Fruit fly (Drosophila melanogaster) whole organism, larva: ENCODE data around the gene CG6067.
A peak's percentile ranks its signal among the peaks of the same experiment; 100 is the strongest.
"Not testable (repeated sequence)": the region's sequence is repeated elsewhere in the genome, so short reads cannot be mapped to it uniquely, and the experiment has no call there.

ENCODE experiments used
- noc ChIP-seq: fragments of 200-800 bp; sonication (Bioruptor generic); optimal IDR thresholded peaks from 3 replicates; lab custom pipeline; 2019; ENCODE audit warnings: missing biosample characterization, mild to moderate bottlenecking, missing genetic modification characterization, moderate library complexity

Gene CG6067

dm6 chrX:5935072-5935738 lies 20.2 kb upstream of the CG6067 start:
- TF ChIP-seq noc (tag; lab: Kevin White, UChicago), result no peak

- no peak for TF ChIP-seq noc (tag; lab: Kevin White, UChicago)
Observed at dm6 chrX:5941824-5942223, 13.6 kb upstream of the CG6067 start.

DNA sequence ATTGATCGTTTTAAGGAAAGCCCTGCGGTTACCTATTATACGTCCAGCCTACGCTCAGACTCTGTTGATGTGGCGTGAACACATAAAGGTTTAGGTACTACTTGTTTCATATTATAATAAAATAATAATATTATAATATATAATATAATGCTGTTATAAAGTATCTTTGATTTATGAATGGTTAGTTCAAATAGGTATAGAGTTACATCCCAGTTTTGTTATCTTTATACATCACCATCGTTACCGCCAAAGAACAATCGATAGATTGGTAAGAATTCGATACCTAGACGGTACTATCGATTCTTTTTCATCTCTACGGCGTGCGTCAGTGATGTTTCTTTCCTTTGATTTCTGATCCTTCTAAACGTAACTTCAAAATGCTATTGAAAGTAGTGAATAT lies 13.1 kb upstream of the CG6067 start, which contains the start of gene CG12728:
Gene CG12728 (plus strand): TSS at position 301 of the 400 bp plus-strand sequence.
- not testable (repeated sequence) for TF ChIP-seq noc (tag; lab: Kevin White, UChicago)

- not testable (repeated sequence) for TF ChIP-seq noc (tag; lab: Kevin White, UChicago)
Observed at dm6 chrX:5945052-5945830, 10.2 kb upstream of the CG6067 start, which contains the start of gene CG32756. CG32756 (plus strand) TSS chrX:5945682.

DNA sequence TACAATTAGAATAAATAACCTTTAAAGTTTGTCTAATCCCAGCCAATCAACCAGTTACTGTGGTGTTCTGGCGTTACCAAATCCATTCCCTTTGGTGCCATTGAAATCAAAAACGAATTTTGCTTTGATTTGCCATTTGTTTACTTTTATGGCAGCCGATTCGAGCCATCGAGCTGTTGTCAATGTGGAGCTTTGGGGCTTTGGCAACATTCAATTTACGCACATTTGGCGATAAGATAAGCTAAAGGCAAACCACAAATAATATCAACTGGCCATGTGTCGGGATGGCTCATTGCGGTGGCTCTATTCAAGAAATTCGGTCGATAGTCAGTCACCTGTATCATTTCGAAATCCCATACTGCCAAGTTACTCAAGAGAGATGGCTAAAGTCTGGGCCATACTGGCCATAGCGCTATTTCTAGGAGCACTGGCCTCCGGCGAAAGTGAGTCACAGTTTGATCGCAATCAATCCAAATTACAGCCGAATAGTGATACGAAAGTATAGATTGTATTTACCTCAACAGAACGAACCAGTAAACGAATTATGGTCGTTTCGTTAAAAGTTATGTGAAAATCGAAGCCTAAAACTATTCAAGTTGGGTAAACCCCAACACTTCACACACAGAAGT lies 7.4 kb upstream of the CG6067 start, which contains the start of gene CG6041:
Gene CG6041 (plus strand): TSS at position 291 of the 629 bp plus-strand sequence.
- peak; percentile 30 for TF ChIP-seq noc (tag; lab: Kevin White, UChicago)

DNA sequence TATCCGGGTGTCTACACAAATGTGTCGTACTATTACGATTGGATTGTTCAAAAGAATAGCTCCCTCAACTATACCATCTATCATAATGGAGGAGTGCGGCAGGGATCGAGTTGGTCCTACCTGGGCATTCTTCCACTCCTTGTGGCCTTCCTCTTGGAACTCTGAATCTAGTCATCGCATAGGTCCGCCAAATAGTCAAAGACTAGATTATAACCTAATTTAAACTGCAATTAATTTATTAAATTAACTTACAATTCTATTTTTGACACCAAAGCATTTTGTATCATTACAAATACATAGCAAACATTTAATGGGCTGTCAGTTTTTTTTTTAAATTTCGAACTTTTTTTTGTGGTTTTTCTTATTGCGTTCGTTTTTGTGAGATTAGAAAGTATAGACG lies 5.5 kb upstream of the CG6067 start, which contains the start of gene CG32755:
Gene CG32755 (plus strand): TSS at position 301 of the 400 bp plus-strand sequence.
- TF ChIP-seq noc (tag; lab: Kevin White, UChicago), result no peak

DNA sequence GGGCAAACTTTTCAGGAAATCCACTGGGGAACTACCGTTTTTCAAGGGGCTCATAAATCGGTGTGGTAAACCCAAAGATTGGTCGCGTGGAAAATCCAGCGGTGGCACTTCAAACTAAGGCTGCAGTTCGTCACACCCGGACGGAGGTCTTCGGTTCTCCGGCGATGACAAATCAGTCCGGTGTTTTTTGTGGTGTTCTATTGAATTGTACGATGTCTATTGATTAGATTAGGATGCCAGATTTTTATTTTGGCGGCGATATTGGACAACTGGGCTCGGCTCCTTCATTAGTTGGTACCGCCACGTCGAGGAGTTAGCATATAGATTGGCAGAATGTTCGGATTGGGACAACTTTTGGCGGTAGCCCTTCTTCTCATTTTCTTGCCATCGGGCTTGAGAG lies 3.2 kb upstream of the CG6067 start, which contains the start of gene CG6048:
Gene CG6048 (plus strand): TSS at position 301 of the 400 bp plus-strand sequence.
- TF ChIP-seq noc (tag; lab: Kevin White, UChicago), result no peak

DNA sequence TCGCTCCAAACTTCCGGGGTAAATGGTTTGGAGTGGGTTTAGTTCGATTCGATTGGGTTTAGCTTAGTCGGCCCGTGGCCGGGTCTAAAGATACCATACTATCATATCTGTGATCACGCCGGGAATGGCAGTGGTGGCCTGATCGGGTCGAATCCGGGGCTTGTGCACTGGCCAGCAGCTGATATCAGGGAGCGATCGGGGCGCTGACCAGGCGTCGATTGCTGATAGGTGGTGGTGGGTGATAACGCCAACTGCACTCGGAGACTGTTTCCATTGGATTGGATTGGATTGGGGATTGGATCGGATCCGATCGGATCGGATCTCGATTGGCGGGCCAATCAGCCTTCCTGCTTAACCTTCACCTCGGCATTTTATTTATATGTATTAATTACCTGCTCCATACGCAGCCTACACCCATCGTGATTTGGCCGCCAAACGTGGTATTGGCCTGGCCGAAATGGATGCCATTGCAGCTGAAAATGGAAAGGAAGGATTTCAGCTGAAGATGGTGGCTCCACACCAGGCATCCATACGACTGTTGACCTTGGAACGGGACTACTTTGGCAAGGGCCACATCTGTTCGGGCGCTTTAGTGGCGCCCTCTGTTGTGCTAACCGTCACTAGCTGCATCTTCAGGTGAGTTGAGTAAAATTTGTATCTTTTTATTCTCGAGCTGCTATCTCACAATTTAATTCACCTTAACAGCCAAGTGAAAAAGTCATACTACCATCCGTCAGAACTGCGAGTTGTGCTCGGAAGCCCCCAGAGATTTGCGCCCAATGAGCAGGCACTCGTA lies 1.4 kb downstream of the CG6067 start:
- no peak for TF ChIP-seq noc (tag; lab: Kevin White, UChicago)

DNA sequence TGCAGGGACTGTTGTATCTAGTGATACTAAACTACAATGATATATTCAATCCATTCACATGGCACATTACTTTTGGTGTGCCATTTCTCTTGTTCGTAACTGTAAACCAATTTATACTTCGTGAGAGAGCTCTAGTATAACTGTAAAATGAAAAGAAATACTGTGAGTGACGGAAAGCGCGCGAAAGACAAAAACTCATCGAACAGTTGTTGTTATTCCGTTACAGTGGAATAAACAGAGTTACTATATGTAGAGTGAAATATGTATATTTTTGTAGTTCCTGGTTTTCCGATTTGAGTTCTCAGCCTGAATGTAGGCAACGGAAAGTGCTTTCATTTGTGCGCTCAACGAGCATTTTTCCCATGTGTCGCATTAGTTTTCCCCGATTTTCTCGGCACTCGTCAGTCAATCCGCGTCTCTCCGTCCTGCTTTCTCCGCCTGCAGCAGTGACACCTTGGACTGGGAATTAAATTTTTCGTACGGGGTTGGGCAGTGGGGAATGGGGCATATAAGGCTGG lies 8.8 kb downstream of the CG6067 start:
- TF ChIP-seq noc (tag; lab: Kevin White, UChicago), result no peak

- TF ChIP-seq noc (tag; lab: Kevin White, UChicago), result no peak
Observed at dm6 chrX:5965517-5966397, 10.3 kb downstream of the CG6067 start, which contains the start of gene Grip. Grip (plus strand) TSS chrX:5966279.

- TF ChIP-seq noc (tag; lab: Kevin White, UChicago), result no peak
Observed at dm6 chrX:5968094-5968723, 12.8 kb downstream of the CG6067 start.

DNA sequence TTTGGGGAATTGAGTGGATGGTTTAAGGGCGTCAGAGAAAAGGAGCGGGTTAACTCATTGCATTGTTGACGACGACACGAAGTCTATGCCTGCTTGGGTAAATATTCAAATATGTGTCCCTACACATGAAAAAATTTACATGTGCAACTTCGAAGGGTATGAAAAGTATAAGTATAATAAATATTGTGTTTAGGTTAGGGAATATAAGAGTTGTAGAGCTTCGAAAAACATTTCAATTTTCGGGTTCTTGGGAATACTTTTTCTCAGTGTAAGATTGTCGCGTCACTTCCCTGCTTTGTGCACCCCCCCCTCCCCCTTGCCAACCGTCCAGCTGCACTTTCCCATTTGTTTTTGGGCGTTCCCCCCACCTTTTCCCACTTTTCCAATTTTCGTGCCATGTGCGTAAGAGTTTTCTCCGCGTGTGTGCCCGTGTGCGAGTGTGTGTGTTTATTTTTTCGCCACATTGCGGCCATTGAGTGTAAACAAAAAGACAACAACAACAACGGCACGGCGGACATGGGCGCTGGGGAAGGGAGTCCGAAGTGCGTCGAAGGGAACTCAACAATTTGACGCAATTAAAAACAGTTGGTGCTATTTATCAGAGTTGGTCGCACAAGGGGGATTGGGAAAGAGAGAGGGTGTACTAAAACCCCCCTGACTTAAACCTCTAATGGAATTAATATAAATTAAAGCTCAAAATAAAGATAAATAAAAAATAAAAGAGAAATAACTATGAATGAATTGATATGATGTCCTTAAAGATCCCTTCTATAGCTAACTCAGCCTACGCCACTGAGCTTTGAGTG lies 14.6 kb downstream of the CG6067 start:
- TF ChIP-seq noc (tag; lab: Kevin White, UChicago), result no peak

- TF ChIP-seq noc (tag; lab: Kevin White, UChicago), result no peak
Observed at dm6 chrX:5970666-5971057, 15.2 kb downstream of the CG6067 start.
